Fruit fly (Drosophila melanogaster) whole organism, embryonic: Measurements from ENCODE around the gene CG13455.

Experiments used
- Atf6 ChIP-seq: fragments of 200-800 bp; sonication (Bioruptor generic); IDR thresholded peaks from 2 replicates; pipeline ENCODE4 v1.3.6; 2022; ENCODE audit warnings: missing biosample characterization, missing genetic modification characterization
- CG10431 ChIP-seq: fragments of 200-800 bp; sonication (Bioruptor generic); optimal IDR thresholded peaks from 3 replicates; lab custom pipeline; 2018; ENCODE audit warnings: missing biosample characterization, mild to moderate bottlenecking, missing genetic modification characterization
- CG10565 ChIP-seq: fragments of 200-800 bp; sonication (Bioruptor generic); optimal IDR thresholded peaks from 3 replicates; lab custom pipeline; 2016; ENCODE audit warnings: missing biosample characterization, mild to moderate bottlenecking, missing genetic modification characterization
- CG11504 ChIP-seq: fragments of 200-800 bp; sonication (Bioruptor generic); optimal IDR thresholded peaks from 3 replicates; lab custom pipeline; 2019; ENCODE audit warnings: missing biosample characterization, mild to moderate bottlenecking, missing genetic modification characterization, moderate library complexity
- CG12219 ChIP-seq: fragments of 200-800 bp; sonication (Bioruptor generic); optimal IDR thresholded peaks from 3 replicates; lab custom pipeline; 2018; ENCODE audit warnings: missing biosample characterization, mild to moderate bottlenecking, missing genetic modification characterization
- CG12659 ChIP-seq: fragments of 200-800 bp; sonication (Bioruptor generic); optimal IDR thresholded peaks from 3 replicates; lab custom pipeline; 2017; ENCODE audit warnings: mild to moderate bottlenecking, missing biosample characterization, missing genetic modification reagents, missing genetic modification characterization
- CG14050 ChIP-seq: fragments of 200-800 bp; sonication (Bioruptor generic); IDR thresholded peaks from 3 replicates; pipeline ENCODE4 v1.3.6; 2022; ENCODE audit warnings: missing biosample characterization, missing genetic modification characterization
- CG15011 ChIP-seq: fragments of 200-800 bp; sonication (Bioruptor generic); optimal IDR thresholded peaks from 3 replicates; lab custom pipeline; 2018; ENCODE audit warnings: missing biosample characterization, mild to moderate bottlenecking, missing genetic modification characterization
- CG15479 ChIP-seq: fragments of 200-800 bp; sonication (Bioruptor generic); optimal IDR thresholded peaks from 3 replicates; lab custom pipeline; 2019; ENCODE audit warnings: missing biosample characterization, mild to moderate bottlenecking, missing genetic modification characterization, moderate library complexity
- CG17186 ChIP-seq: fragments of 200-800 bp; sonication (Bioruptor generic); optimal IDR thresholded peaks from 3 replicates; lab custom pipeline; 2017; ENCODE audit warnings: missing biosample characterization, missing genetic modification reagents, missing genetic modification characterization
- CG17359 ChIP-seq: fragments of 200-800 bp; sonication (Bioruptor generic); optimal IDR thresholded peaks from 3 replicates; lab custom pipeline; 2018; ENCODE audit warnings: missing biosample characterization, mild to moderate bottlenecking, missing genetic modification characterization, moderate library complexity
- CG17612 ChIP-seq: fragments of 200-800 bp; sonication (Bioruptor generic); IDR thresholded peaks from 2 replicates; pipeline ENCODE4 v1.3.6; 2022; ENCODE audit warnings: missing biosample characterization, missing genetic modification characterization
- CG17802 ChIP-seq: fragments of 200-800 bp; sonication (Bioruptor generic); optimal IDR thresholded peaks from 2 replicates; lab custom pipeline; 2018; ENCODE audit warnings: missing biosample characterization, mild to moderate bottlenecking, missing genetic modification characterization, moderate library complexity
- CG2712 ChIP-seq: fragments of 200-800 bp; optimal IDR thresholded peaks from 3 replicates; lab custom pipeline; 2019; ENCODE audit warnings: missing biosample characterization, mild to moderate bottlenecking, missing genetic modification characterization, moderate library complexity
- CG31388 ChIP-seq: fragments of 200-800 bp; sonication (Bioruptor generic); optimal IDR thresholded peaks from 2 replicates; lab custom pipeline; 2016; ENCODE audit warnings: missing biosample characterization, missing genetic modification characterization
- CG31441 ChIP-seq: fragments of 200-800 bp; sonication (Bioruptor generic); IDR thresholded peaks from 2 replicates; pipeline ENCODE4 v1.3.6; 2022; ENCODE audit warnings: missing biosample characterization, missing genetic modification characterization
- CG3281 ChIP-seq: fragments of 200-800 bp; sonication (Bioruptor generic); optimal IDR thresholded peaks from 3 replicates; lab custom pipeline; 2017; ENCODE audit warnings: missing biosample characterization, mild to moderate bottlenecking, missing genetic modification characterization
- CG34224 ChIP-seq: fragments of 200-800 bp; sonication (Bioruptor generic); IDR thresholded peaks from 3 replicates; pipeline ENCODE4 v1.3.6; 2022; ENCODE audit warnings: missing biosample characterization, missing genetic modification characterization; ENCODE audit not compliant: partially characterized antibody
- CG5180 ChIP-seq: fragments of 200-800 bp; sonication (Bioruptor generic); optimal IDR thresholded peaks from 3 replicates; lab custom pipeline; 2017; ENCODE audit warnings: missing biosample characterization, missing genetic modification characterization, mild to moderate bottlenecking, moderate library complexity, missing genetic modification reagents
- CG7372 ChIP-seq: fragments of 200-800 bp; sonication (Bioruptor generic); IDR thresholded peaks from 2 replicates; pipeline ENCODE4 v1.3.6; 2022; ENCODE audit warnings: missing biosample characterization, missing genetic modification characterization
- CG7745 ChIP-seq: fragments of 200-800 bp; sonication (Bioruptor generic); optimal IDR thresholded peaks from 2 replicates; lab custom pipeline; 2018; ENCODE audit warnings: missing biosample characterization, mild to moderate bottlenecking, missing genetic modification characterization, moderate library complexity
- CG7928 ChIP-seq: fragments of 200-800 bp; sonication (Bioruptor generic); optimal IDR thresholded peaks from 2 replicates; lab custom pipeline; 2017; ENCODE audit warnings: missing biosample characterization, mild to moderate bottlenecking, missing genetic modification characterization
- CG8290 ChIP-seq, 3 experiments: fragments of 200-800 bp; sonication (Bioruptor generic); optimal IDR thresholded peaks; 2 replicates each; lab custom pipeline; 2016 to 2019; ENCODE audit warnings: missing biosample characterization in 3 of 3, missing genetic modification characterization in 3 of 3, mild to moderate bottlenecking in 2 of 3, moderate library complexity in 1 of 3
- CG8388 ChIP-seq: fragments of 200-800 bp; sonication (Bioruptor generic); optimal IDR thresholded peaks from 2 replicates; lab custom pipeline; 2019; ENCODE audit warnings: missing biosample characterization, mild to moderate bottlenecking, missing genetic modification characterization, moderate library complexity
- CTCF ChIP-seq: fragments of 200-800 bp; sonication (Bioruptor generic); optimal IDR thresholded peaks from 2 replicates; lab custom pipeline; 2017; ENCODE audit warnings: missing biosample characterization, mild to moderate bottlenecking, missing genetic modification characterization, moderate library complexity
- Ets65A ChIP-seq: fragments of 200-800 bp; sonication (Bioruptor generic); peaks from one replicate; lab custom pipeline; 2016; ENCODE audit warnings: missing biosample characterization, missing genetic modification characterization
- HmgZ ChIP-seq: fragments of 200-800 bp; sonication (Bioruptor generic); optimal IDR thresholded peaks from 2 replicates; lab custom pipeline; 2018; ENCODE audit warnings: missing biosample characterization, mild to moderate bottlenecking, missing genetic modification characterization
- Hsf ChIP-seq: fragments of 200-800 bp; sonication (Bioruptor generic); optimal IDR thresholded peaks from 3 replicates; lab custom pipeline; 2016; ENCODE audit warnings: missing biosample characterization, missing genetic modification characterization
- MBD-R2 ChIP-seq: fragments of 200-800 bp; sonication (Bioruptor generic); IDR thresholded peaks from 2 replicates; pipeline ENCODE4 v1.3.6; 2022; ENCODE audit warnings: missing biosample characterization, missing genetic modification characterization
- Neu2 ChIP-seq: fragments of 200-800 bp; sonication (Bioruptor generic); optimal IDR thresholded peaks from 3 replicates; lab custom pipeline; 2016; ENCODE audit warnings: missing biosample characterization, missing genetic modification characterization, borderline replicate concordance
- Opbp ChIP-seq: fragments of 200-800 bp; sonication (Bioruptor generic); IDR thresholded peaks from 3 replicates; pipeline ENCODE4 v1.3.6; 2022; ENCODE audit warnings: missing biosample characterization, missing genetic modification characterization; ENCODE audit not compliant: partially characterized antibody
- Ptx1 ChIP-seq: fragments of 200-800 bp; sonication (Bioruptor generic); IDR thresholded peaks from 2 replicates; pipeline ENCODE4 v1.3.6; 2022; ENCODE audit warnings: missing biosample characterization, missing genetic modification characterization
- abd-A ChIP-seq: fragments of 200-800 bp; sonication (Bioruptor generic); optimal IDR thresholded peaks from 3 replicates; lab custom pipeline; 2019; ENCODE audit warnings: missing biosample characterization, mild to moderate bottlenecking, missing genetic modification characterization, moderate library complexity
- cas ChIP-seq: fragments of 200-800 bp; sonication (Bioruptor generic); IDR thresholded peaks from 2 replicates; pipeline ENCODE4 v1.3.6; 2022; ENCODE audit warnings: missing biosample characterization, missing genetic modification characterization
- chm ChIP-seq: fragments of 200-800 bp; sonication (Bioruptor generic); IDR thresholded peaks from 2 replicates; pipeline ENCODE4 v1.3.6; 2022; ENCODE audit warnings: missing biosample characterization, missing genetic modification characterization
- crp ChIP-seq, 2 experiments: fragments of 200-800 bp; sonication (Bioruptor generic); optimal IDR thresholded peaks; 2 replicates in 1 of 2; 3 replicates in 1 of 2; lab custom pipeline; 2017; ENCODE audit warnings: missing biosample characterization in 2 of 2, missing genetic modification characterization in 2 of 2, mild to moderate bottlenecking in 1 of 2, moderate library complexity in 1 of 2
- danr ChIP-seq: fragments of 200-800 bp; sonication (Bioruptor generic); IDR thresholded peaks from 2 replicates; pipeline ENCODE4 v1.3.6; 2022; ENCODE audit warnings: missing biosample characterization, missing genetic modification characterization
- her ChIP-seq: fragments of 200-800 bp; sonication (Bioruptor generic); optimal IDR thresholded peaks from 2 replicates; lab custom pipeline; 2016; ENCODE audit warnings: missing biosample characterization, missing genetic modification characterization
- inv ChIP-seq: fragments of 200-800 bp; sonication (Bioruptor generic); IDR thresholded peaks from 2 replicates; pipeline ENCODE4 v1.3.6; 2022; ENCODE audit warnings: missing biosample characterization, missing genetic modification characterization; ENCODE audit not compliant: partially characterized antibody
- kah ChIP-seq: fragments of 200-800 bp; sonication (Bioruptor generic); optimal IDR thresholded peaks from 2 replicates; lab custom pipeline; 2018; ENCODE audit warnings: missing biosample characterization, mild to moderate bottlenecking, missing genetic modification characterization
- kay ChIP-seq: fragments of 200-800 bp; sonication (Bioruptor generic); optimal IDR thresholded peaks from 2 replicates; lab custom pipeline; 2016; ENCODE audit warnings: missing biosample characterization, missing genetic modification characterization
- lab ChIP-seq: fragments of 200-800 bp; sonication (Bioruptor generic); optimal IDR thresholded peaks from 3 replicates; lab custom pipeline; 2017; ENCODE audit warnings: missing biosample characterization, missing genetic modification characterization, mild to moderate bottlenecking, moderate library complexity, missing genetic modification reagents
- lola ChIP-seq, 3 experiments: fragments of >200 bp in 2 of 3; fragments of 200-800 bp in 1 of 3; sonication (Bioruptor generic) in 1 of 3; optimal IDR thresholded peaks; 2 replicates each; lab custom pipeline; 2017 to 2019; ENCODE audit warnings: missing biosample characterization in 3 of 3, missing genetic modification characterization in 3 of 3, mild to moderate bottlenecking in 1 of 3, moderate library complexity in 1 of 3
- luna ChIP-seq: fragments of 200-800 bp; sonication (Bioruptor generic); optimal IDR thresholded peaks from 2 replicates; lab custom pipeline; 2016; ENCODE audit warnings: missing biosample characterization, missing genetic modification characterization
- nom ChIP-seq: fragments of 200-800 bp; sonication (Bioruptor generic); optimal IDR thresholded peaks from 2 replicates; lab custom pipeline; 2017; ENCODE audit warnings: missing biosample characterization, missing genetic modification characterization, mild to moderate bottlenecking, moderate library complexity, missing genetic modification reagents
- pfk ChIP-seq: fragments of 200-800 bp; sonication (Bioruptor generic); optimal IDR thresholded peaks from 2 replicates; lab custom pipeline; 2018; ENCODE audit warnings: missing biosample characterization, mild to moderate bottlenecking, missing genetic modification characterization, moderate library complexity
- run ChIP-seq: fragments of 200-800 bp; sonication (Bioruptor generic); optimal IDR thresholded peaks from 3 replicates; lab custom pipeline; 2018; ENCODE audit warnings: missing biosample characterization, mild to moderate bottlenecking, missing genetic modification characterization
- sob ChIP-seq: fragments of 200-800 bp; sonication (Bioruptor generic); IDR thresholded peaks from 2 replicates; pipeline ENCODE4 v1.3.6; 2022; ENCODE audit warnings: missing biosample characterization, missing genetic modification characterization
- usp ChIP-seq: fragments of >200 bp; optimal IDR thresholded peaks from 2 replicates; lab custom pipeline; 2017; ENCODE audit warnings: missing biosample characterization, missing genetic modification characterization
- zen2 ChIP-seq: fragments of 200-800 bp; sonication (Bioruptor generic); IDR thresholded peaks from 3 replicates; pipeline ENCODE4 v1.3.6; 2022; ENCODE audit warnings: missing biosample characterization, missing genetic modification characterization; ENCODE audit not compliant: partially characterized antibody
- zfh2 ChIP-seq: fragments of 200-800 bp; sonication (Bioruptor generic); optimal IDR thresholded peaks from 2 replicates; lab custom pipeline; 2016; ENCODE audit warnings: missing biosample characterization, missing genetic modification characterization

Gene CG13455

dm6 chr3L:15535800-15536225 is 39.4 kb downstream of the CG13455 start:
- no peak for TF ChIP-seq CG34224 (GFP tag; lab: Robert Waterston, UW)
- TF ChIP-seq run, result no peak
- no peak for TF ChIP-seq CG2712
- TF ChIP-seq CG7928 (GFP tag; lab: Kevin White, UChicago), result no peak
- TF ChIP-seq CG8290 (GFP tag; optimal IDR thresholded peaks at IDR 0.05; lab: Kevin White, UChicago), result no peak
- no peak for TF ChIP-seq CG8290 (tag; optimal IDR thresholded peaks at IDR 0.05; lab: Kevin White, UChicago)
- TF ChIP-seq nom, result peak; percentile 52
- TF ChIP-seq crp (GFP tag; optimal IDR thresholded peaks at IDR 0.05; lab: Kevin White, UChicago), result no peak
- TF ChIP-seq CG8388 (GFP tag; lab: Kevin White, UChicago), result no peak
- TF ChIP-seq danr (GFP tag; lab: Robert Waterston, UW), result no peak
- no peak for TF ChIP-seq CG7745
- TF ChIP-seq kay (GFP tag; lab: Kevin White, UChicago), result no peak
- TF ChIP-seq lab (GFP tag; lab: Kevin White, UChicago), result no peak
- no peak for TF ChIP-seq luna
- TF ChIP-seq Ptx1 (GFP tag; lab: Robert Waterston, UW), result no peak
- no peak for TF ChIP-seq Hsf
- peak; percentile 83 for TF ChIP-seq kah (GFP tag; lab: Kevin White, UChicago)
- no peak for TF ChIP-seq usp
- no peak for TF ChIP-seq CG14050 (GFP tag; lab: Robert Waterston, UW)
- TF ChIP-seq CG31388 (GFP tag; lab: Kevin White, UChicago), result no peak
- no peak for TF ChIP-seq CG17802
- TF ChIP-seq CG17612 (GFP tag; lab: Robert Waterston, UW), result no peak
- TF ChIP-seq Ets65A (GFP tag; lab: Kevin White, UChicago), result no peak
- no peak for TF ChIP-seq chm (GFP tag; lab: Robert Waterston, UW)
- no peak for TF ChIP-seq Atf6 (GFP tag; lab: Robert Waterston, UW)
- TF ChIP-seq CG10431 (GFP tag; lab: Kevin White, UChicago), result no peak
- TF ChIP-seq CG17186, result no peak
- TF ChIP-seq CG3281, result no peak
- TF ChIP-seq CG15011 (GFP tag; lab: Kevin White, UChicago), result no peak
- TF ChIP-seq zen2, result no peak
- no peak for TF ChIP-seq her
- TF ChIP-seq pfk, result no peak
- TF ChIP-seq sob (GFP tag; lab: Robert Waterston, UW), result no peak
- TF ChIP-seq CG31441, result no peak
- TF ChIP-seq zfh2 (GFP tag; lab: Kevin White, UChicago), result no peak
- TF ChIP-seq CG15479, result no peak
- TF ChIP-seq CG12219, result no peak
- no peak for TF ChIP-seq lola (GFP tag; optimal IDR thresholded peaks at IDR 0.05; lab: Kevin White, UChicago)
- no peak for TF ChIP-seq inv (GFP tag; lab: Robert Waterston, UW)
- TF ChIP-seq Neu2, result no peak
- TF ChIP-seq CG5180 (GFP tag; lab: Kevin White, UChicago), result peak; percentile 54
- peak; percentile 56 for TF ChIP-seq abd-A (tag; lab: Kevin White, UChicago)
- no peak for TF ChIP-seq HmgZ (tag; lab: Kevin White, UChicago)
- no peak for TF ChIP-seq CG17359 (tag; lab: Kevin White, UChicago)
- TF ChIP-seq MBD-R2 (GFP tag; lab: Robert Waterston, UW), result no peak
- TF ChIP-seq CG11504 (tag; lab: Kevin White, UChicago), result no peak
- no peak for TF ChIP-seq CG7372
- TF ChIP-seq CG10565, result no peak
- no peak for TF ChIP-seq CG12659 (GFP tag; lab: Kevin White, UChicago)
- TF ChIP-seq cas, result no peak
- TF ChIP-seq CTCF (GFP tag; lab: Kevin White, UChicago), result no peak
- no peak for TF ChIP-seq Opbp
